Fruit fly (Drosophila melanogaster) whole organism, prepupa: ENCODE results near the gene CG10481.

ENCODE experiments used
- Blimp-1 ChIP-seq: fragments of 200-800 bp; sonication (Bioruptor generic); optimal IDR thresholded peaks from 3 replicates; lab custom pipeline; 2017; ENCODE audit warnings: missing biosample characterization, missing genetic modification characterization, mild to moderate bottlenecking, moderate library complexity, missing genetic modification reagents
- CG10631 ChIP-seq: fragments of 200-800 bp; sonication (Bioruptor generic); optimal IDR thresholded peaks from 2 replicates; lab custom pipeline; 2016; ENCODE audit warnings: missing biosample characterization, missing genetic modification characterization
- CG10669 ChIP-seq: fragments of 200-800 bp; sonication (Bioruptor generic); optimal IDR thresholded peaks from 3 replicates; lab custom pipeline; 2018; ENCODE audit warnings: missing biosample characterization, mild to moderate bottlenecking, missing genetic modification characterization, moderate library complexity
- CG11294 ChIP-seq: fragments of 200-800 bp; sonication (Bioruptor generic); IDR thresholded peaks from 2 replicates; pipeline ENCODE4 v1.3.6; 2022; ENCODE audit warnings: missing biosample characterization, missing genetic modification characterization
- CG11902 ChIP-seq: fragments of 200-800 bp; sonication (Bioruptor generic); optimal IDR thresholded peaks from 3 replicates; lab custom pipeline; 2016; ENCODE audit warnings: missing biosample characterization, missing genetic modification characterization
- CG15336 ChIP-seq: fragments of 200-800 bp; sonication (Bioruptor generic); IDR thresholded peaks from 2 replicates; pipeline ENCODE4 v1.3.6; 2022; ENCODE audit warnings: missing biosample characterization, missing genetic modification characterization
- CG1621 ChIP-seq: fragments of 200-800 bp; sonication (Bioruptor generic); optimal IDR thresholded peaks from 3 replicates; lab custom pipeline; 2018; ENCODE audit warnings: missing biosample characterization, mild to moderate bottlenecking, missing genetic modification characterization
- CG16779 ChIP-seq: fragments of 200-800 bp; sonication (Bioruptor generic); optimal IDR thresholded peaks from 3 replicates; lab custom pipeline; 2017; ENCODE audit warnings: missing biosample characterization, mild to moderate bottlenecking, missing genetic modification characterization
- CG3032 ChIP-seq: fragments of 200-800 bp; optimal IDR thresholded peaks from 2 replicates; lab custom pipeline; 2019; ENCODE audit warnings: missing biosample characterization, mild to moderate bottlenecking, missing genetic modification characterization, moderate library complexity
- CG31627 ChIP-seq: fragments of 200-800 bp; sonication (Bioruptor generic); optimal IDR thresholded peaks from 3 replicates; lab custom pipeline; 2016; ENCODE audit warnings: missing biosample characterization, missing genetic modification characterization
- CG32006 ChIP-seq: fragments of 200-800 bp; sonication (Bioruptor generic); optimal IDR thresholded peaks from 3 replicates; lab custom pipeline; 2017; ENCODE audit warnings: missing biosample characterization, mild to moderate bottlenecking, missing genetic modification characterization
- CG3919 ChIP-seq: fragments of 200-800 bp; sonication (Bioruptor generic); optimal IDR thresholded peaks from 3 replicates; lab custom pipeline; 2016; ENCODE audit warnings: missing biosample characterization, missing genetic modification characterization
- CG4318 ChIP-seq: fragments of 200-800 bp; sonication (Bioruptor generic); optimal IDR thresholded peaks from 3 replicates; lab custom pipeline; 2017; ENCODE audit warnings: missing biosample characterization, mild to moderate bottlenecking, missing genetic modification characterization
- CG6163 ChIP-seq: fragments of 200-800 bp; sonication (Bioruptor generic); IDR thresholded peaks from 3 replicates; pipeline ENCODE4 v1.3.6; 2022; ENCODE audit warnings: missing biosample characterization, missing genetic modification characterization
- CG6276 ChIP-seq: fragments of 200-800 bp; sonication (Bioruptor generic); optimal IDR thresholded peaks from 2 replicates; lab custom pipeline; 2017; ENCODE audit warnings: missing biosample characterization, mild to moderate bottlenecking, missing genetic modification characterization
- CG6792 ChIP-seq: fragments of 200-800 bp; sonication (Bioruptor generic); optimal IDR thresholded peaks from 3 replicates; lab custom pipeline; 2016; ENCODE audit warnings: missing biosample characterization, missing genetic modification characterization
- CG6808 ChIP-seq: fragments of 200-800 bp; sonication (Bioruptor generic); optimal IDR thresholded peaks from 3 replicates; lab custom pipeline; 2017; ENCODE audit warnings: missing biosample characterization, missing genetic modification characterization, mild to moderate bottlenecking, moderate library complexity, missing genetic modification reagents
- CG8119 ChIP-seq: fragments of 200-800 bp; sonication (Bioruptor generic); IDR thresholded peaks from 3 replicates; pipeline ENCODE4 v1.3.6; 2022; ENCODE audit warnings: missing biosample characterization, missing genetic modification characterization
- CG8319 ChIP-seq: fragments of 200-800 bp; sonication (Bioruptor generic); optimal IDR thresholded peaks from 3 replicates; lab custom pipeline; 2016; ENCODE audit warnings: missing biosample characterization, missing genetic modification characterization
- CG8632 ChIP-seq: fragments of 200-800 bp; sonication (Bioruptor generic); optimal IDR thresholded peaks from 3 replicates; lab custom pipeline; 2016; ENCODE audit warnings: missing biosample characterization, missing genetic modification characterization
- CG9139 ChIP-seq: fragments of 200-800 bp; sonication (Bioruptor generic); optimal IDR thresholded peaks from 3 replicates; lab custom pipeline; 2017; ENCODE audit warnings: missing biosample characterization, mild to moderate bottlenecking, missing genetic modification characterization
- Eip75B ChIP-seq: fragments of 200-800 bp; sonication (Bioruptor generic); optimal IDR thresholded peaks from 3 replicates; lab custom pipeline; 2016; ENCODE audit warnings: missing biosample characterization, missing genetic modification characterization
- Eip78C ChIP-seq: fragments of 200-800 bp; sonication (Bioruptor generic); peaks from one replicate; lab custom pipeline; 2016; ENCODE audit warnings: missing biosample characterization, missing genetic modification characterization
- Ets21C ChIP-seq: fragments of 200-800 bp; sonication (Bioruptor generic); optimal IDR thresholded peaks from 3 replicates; lab custom pipeline; 2016; ENCODE audit warnings: missing biosample characterization, missing genetic modification characterization
- Ets96B ChIP-seq: fragments of 200-800 bp; optimal IDR thresholded peaks from 2 replicates; lab custom pipeline; 2019; ENCODE audit warnings: missing biosample characterization, mild to moderate bottlenecking, missing genetic modification characterization, moderate library complexity
- Gug ChIP-seq: fragments of 200-800 bp; sonication (Bioruptor generic); IDR thresholded peaks from 2 replicates; pipeline ENCODE4 v1.3.6; 2022; ENCODE audit warnings: missing biosample characterization, missing genetic modification characterization
- Hr38 ChIP-seq: sonication (Bioruptor generic); optimal IDR thresholded peaks from 2 replicates; lab custom pipeline; 2016; ENCODE audit warnings: missing biosample characterization, missing genetic modification characterization
- Hr39 ChIP-seq: fragments of 200-800 bp; sonication (Bioruptor generic); optimal IDR thresholded peaks from 2 replicates; lab custom pipeline; 2016; ENCODE audit warnings: missing biosample characterization, missing genetic modification characterization
- Hr4 ChIP-seq: fragments of 200-800 bp; sonication (Bioruptor generic); optimal IDR thresholded peaks from 3 replicates; lab custom pipeline; 2016; ENCODE audit warnings: missing biosample characterization, missing genetic modification characterization
- Lpt ChIP-seq: fragments of 200-800 bp; sonication (Bioruptor generic); optimal IDR thresholded peaks from 3 replicates; lab custom pipeline; 2016; ENCODE audit warnings: missing biosample characterization, missing genetic modification characterization
- Met ChIP-seq: fragments of 200-800 bp; sonication (Bioruptor generic); optimal IDR thresholded peaks from 3 replicates; lab custom pipeline; 2016; ENCODE audit warnings: missing biosample characterization, missing genetic modification characterization
- OdsH ChIP-seq: fragments of 200-800 bp; sonication (Bioruptor generic); optimal IDR thresholded peaks from 3 replicates; lab custom pipeline; 2016; ENCODE audit warnings: missing biosample characterization, missing genetic modification characterization
- Sox102F ChIP-seq: fragments of 200-800 bp; sonication (Bioruptor generic); optimal IDR thresholded peaks from 2 replicates; lab custom pipeline; 2016; ENCODE audit warnings: missing biosample characterization, mild to moderate bottlenecking, missing genetic modification characterization
- Sox15 ChIP-seq: fragments of 200-800 bp; sonication (Bioruptor generic); optimal IDR thresholded peaks from 3 replicates; lab custom pipeline; 2016; ENCODE audit warnings: missing biosample characterization, missing genetic modification characterization
- cyc ChIP-seq: fragments of 200-800 bp; sonication (Bioruptor generic); optimal IDR thresholded peaks from 3 replicates; lab custom pipeline; 2016; ENCODE audit warnings: missing biosample characterization, missing genetic modification characterization
- dac ChIP-seq: fragments of 200-800 bp; sonication (Bioruptor generic); optimal IDR thresholded peaks from 2 replicates; lab custom pipeline; 2017; ENCODE audit warnings: missing biosample characterization, mild to moderate bottlenecking, missing genetic modification characterization
- dsx ChIP-seq: fragments of 200-800 bp; optimal IDR thresholded peaks from 3 replicates; lab custom pipeline; 2019; ENCODE audit warnings: missing biosample characterization, mild to moderate bottlenecking, missing genetic modification characterization, moderate library complexity; ENCODE audit not compliant: poor library complexity, severe bottlenecking
- esn ChIP-seq: fragments of 200-800 bp; sonication (Bioruptor generic); optimal IDR thresholded peaks from 2 replicates; lab custom pipeline; 2016; ENCODE audit warnings: missing biosample characterization, mild to moderate bottlenecking, missing genetic modification characterization, moderate library complexity
- fd59A ChIP-seq: fragments of 200-800 bp; sonication (Bioruptor generic); optimal IDR thresholded peaks from 2 replicates; lab custom pipeline; 2017; ENCODE audit warnings: missing biosample characterization, mild to moderate bottlenecking, missing genetic modification characterization, missing genetic modification reagents
- fd85E ChIP-seq: fragments of 200-800 bp; sonication (Bioruptor generic); optimal IDR thresholded peaks from 3 replicates; lab custom pipeline; 2016; ENCODE audit warnings: missing biosample characterization, missing genetic modification characterization
- lz ChIP-seq: fragments of 200-800 bp; sonication (Bioruptor generic); optimal IDR thresholded peaks from 3 replicates; lab custom pipeline; 2016; ENCODE audit warnings: missing biosample characterization, missing genetic modification characterization
- net ChIP-seq: fragments of 200-800 bp; sonication (Bioruptor generic); optimal IDR thresholded peaks from 3 replicates; lab custom pipeline; 2016; ENCODE audit warnings: missing biosample characterization, missing genetic modification characterization
- salr ChIP-seq, 2 experiments: fragments of 200-800 bp; sonication (Bioruptor generic); optimal IDR thresholded peaks; 3 replicates each; lab custom pipeline; 2016 to 2018; ENCODE audit warnings: missing biosample characterization in 2 of 2, missing genetic modification characterization in 2 of 2, mild to moderate bottlenecking in 1 of 2
- ss ChIP-seq, 2 experiments: fragments of 200-800 bp; sonication (Bioruptor generic); optimal IDR thresholded peaks; 2 replicates in 1 of 2; 3 replicates in 1 of 2; lab custom pipeline; 2017 to 2018; ENCODE audit warnings: mild to moderate bottlenecking in 2 of 2, missing biosample characterization in 2 of 2, missing genetic modification characterization in 2 of 2, moderate library complexity in 1 of 2
- svp ChIP-seq: fragments of 200-800 bp; sonication (Bioruptor generic); peaks from one replicate; lab custom pipeline; 2016; ENCODE audit warnings: missing biosample characterization, missing genetic modification characterization
- topi ChIP-seq: fragments of 200-800 bp; sonication (Bioruptor generic); optimal IDR thresholded peaks from 3 replicates; lab custom pipeline; 2016; ENCODE audit warnings: missing biosample characterization, missing genetic modification characterization
- vri ChIP-seq: fragments of 200-800 bp; sonication (Bioruptor generic); optimal IDR thresholded peaks from 3 replicates; lab custom pipeline; 2016; ENCODE audit warnings: missing biosample characterization, mild to moderate bottlenecking, missing genetic modification characterization

The CG10481 gene

DNA sequence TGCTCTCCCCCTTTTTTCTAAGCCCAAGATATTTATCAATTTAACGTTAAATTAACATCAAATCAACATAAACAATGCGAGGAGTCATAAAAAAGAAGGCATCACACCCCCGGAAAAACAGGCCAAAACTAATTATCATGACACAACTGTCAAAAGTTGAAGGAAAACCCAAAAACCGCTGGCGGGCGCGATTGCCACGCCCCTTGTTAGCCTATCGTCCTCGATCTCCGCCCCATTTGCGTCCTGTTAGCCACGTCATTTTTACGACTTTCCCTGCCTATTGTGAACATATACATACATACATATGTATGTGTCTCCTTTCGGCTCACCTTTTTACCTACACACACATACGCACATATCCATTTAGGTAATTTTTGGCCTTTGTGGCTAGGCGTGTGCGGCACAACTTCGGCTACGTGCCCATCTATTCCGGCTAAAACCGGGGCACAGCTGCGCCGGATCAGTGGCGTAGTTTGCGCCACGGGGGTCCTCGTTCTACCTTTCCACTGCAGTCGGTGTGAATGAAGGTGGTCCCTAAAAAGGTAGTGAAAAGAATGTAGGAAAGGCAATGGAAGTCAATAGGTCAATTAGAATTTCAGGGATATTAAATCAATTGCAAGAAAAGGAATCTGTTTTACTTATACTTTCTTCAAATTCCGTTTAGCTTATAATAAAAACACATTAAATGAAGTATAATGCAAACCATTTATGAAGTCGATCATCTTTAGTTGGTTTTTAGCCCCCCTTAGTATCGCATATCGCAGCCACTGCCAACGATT, 25.6 kb downstream of the CG10481 start (continued):
- TF ChIP-seq Ets21C (GFP tag; lab: Kevin White, UChicago) = no peak
- no peak for TF ChIP-seq fd85E (GFP tag; lab: Kevin White, UChicago)
- TF ChIP-seq net (GFP tag; lab: Kevin White, UChicago) = no peak
- no peak for TF ChIP-seq CG8632 (GFP tag; lab: Kevin White, UChicago)
- no peak for TF ChIP-seq Lpt (GFP tag; lab: Kevin White, UChicago)

DNA sequence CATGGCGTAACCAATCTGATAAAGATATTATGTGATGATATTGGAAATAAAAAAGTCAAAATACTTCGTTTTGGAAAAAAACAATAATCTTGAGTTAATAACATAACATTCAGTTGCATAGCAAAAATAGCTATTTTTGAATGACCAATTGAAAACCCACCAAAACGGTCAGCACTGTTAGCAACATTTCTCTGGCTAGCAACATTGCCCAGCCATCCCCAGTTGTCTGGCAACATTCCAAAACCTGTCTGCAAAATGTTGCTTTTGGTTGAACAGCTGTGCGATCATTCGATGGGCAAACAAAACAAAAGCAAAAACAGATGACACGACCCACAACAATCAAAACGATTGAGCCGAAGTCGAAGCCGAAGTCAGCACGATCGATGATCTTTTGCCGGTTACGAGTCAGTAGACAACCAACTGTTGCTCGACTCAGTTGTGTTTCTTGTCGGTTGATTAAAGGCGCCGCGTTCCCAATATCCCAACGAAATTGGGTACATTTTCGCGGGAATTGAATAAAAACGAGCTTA, 26.7 kb downstream of the CG10481 start:
- TF ChIP-seq Sox15 (GFP tag; lab: Kevin White, UChicago) (peak; percentile 77), svp (GFP tag; lab: Kevin White, UChicago) (peak; percentile 84), Eip78C (peak; percentile 96), lz (GFP tag; lab: Kevin White, UChicago) (peak; percentile 91), ss (GFP tag; optimal IDR thresholded peaks at IDR 0.05; lab: Kevin White, UChicago) (peak; percentile 51 to 67), OdsH (GFP tag; lab: Kevin White, UChicago) (peak; percentile 92), CG16779 (tag; lab: Kevin White, UChicago) (peak; percentile 62), dac (GFP tag; lab: Kevin White, UChicago) (peak; percentile 83), Hr38 (GFP tag; lab: Kevin White, UChicago) (peak; percentile 36), CG10631 (peak; percentile 85), CG9139 (GFP tag; lab: Kevin White, UChicago) (peak; percentile 14), Ets21C (GFP tag; lab: Kevin White, UChicago) (peak; percentile 83), CG3032 (tag; lab: Kevin White, UChicago) (peak; percentile 70), Hr4 (GFP tag; lab: Kevin White, UChicago) (peak; percentile 85), CG3919 (GFP tag; lab: Kevin White, UChicago) (peak; percentile 81), CG31627 (GFP tag; lab: Kevin White, UChicago) (peak; percentile 86), dsx (GFP tag; lab: Kevin White, UChicago) (peak; percentile 46), CG1621 (tag; lab: Kevin White, UChicago) (peak; percentile 85), CG6792 (GFP tag; lab: Kevin White, UChicago) (peak; percentile 91), Sox102F (GFP tag; lab: Kevin White, UChicago) (peak; percentile 85), salr (GFP tag; optimal IDR thresholded peaks at IDR 0.05; lab: Kevin White, UChicago) (peak; percentile 78 to 83), esn (GFP tag; lab: Kevin White, UChicago) (peak; percentile 93), CG32006 (GFP tag; lab: Kevin White, UChicago) (peak; percentile 91), CG8319 (GFP tag; lab: Kevin White, UChicago) (peak; percentile 76), CG6808 (peak; percentile 34), Blimp-1 (GFP tag; lab: Kevin White, UChicago) (peak; percentile 25), CG8119 (peak; percentile 96), CG6276 (GFP tag; lab: Kevin White, UChicago) (peak; percentile 85), fd59A (GFP tag; lab: Kevin White, UChicago) (peak; percentile 75), Gug (GFP tag; lab: Robert Waterston, UW) (peak; percentile 90), CG15336 (GFP tag; lab: Robert Waterston, UW) (peak; percentile 98), Met (GFP tag; lab: Kevin White, UChicago) (peak; percentile 89), Lpt (GFP tag; lab: Kevin White, UChicago) (peak; percentile 79), CG4318 (GFP tag; lab: Kevin White, UChicago) (peak; percentile 77), CG10669 (GFP tag; lab: Kevin White, UChicago) (peak; percentile 78), vri (GFP tag; lab: Kevin White, UChicago) (peak; percentile 85), cyc (peak; percentile 41), CG11294 (GFP tag; lab: Robert Waterston, UW) (peak; percentile 82), topi (GFP tag; lab: Kevin White, UChicago) (peak; percentile 57), Eip75B (peak; percentile 84), Hr39 (GFP tag; lab: Kevin White, UChicago) (peak; percentile 90), CG11902 (GFP tag; lab: Kevin White, UChicago) (peak; percentile 46), Ets96B (tag; lab: Kevin White, UChicago) (peak; percentile 33), fd85E (GFP tag; lab: Kevin White, UChicago) (peak; percentile 64), CG8632 (GFP tag; lab: Kevin White, UChicago) (peak; percentile 83), CG6163 (peak; percentile 89)
